Worm (Caenorhabditis elegans) whole organism, late embryonic: Measurements from ENCODE around the gene M03D4.4.

Experiments
- C38D4.7 ChIP-seq: fragments of 200-800 bp; sonication (Bioruptor generic); optimal IDR thresholded peaks from 2 replicates; lab custom pipeline; 2018; ENCODE audit warnings: mild to moderate bottlenecking, missing genetic modification characterization, moderate library complexity, missing compliant biosample characterization
- K02D7.2 ChIP-seq: sonication (generic microtip); optimal IDR thresholded peaks from 2 replicates; lab custom pipeline; 2017; ENCODE audit warnings: mild to moderate bottlenecking, missing genetic modification characterization, missing compliant biosample characterization
- ahr-1 ChIP-seq: sonication (generic microtip); optimal IDR thresholded peaks from 2 replicates; lab custom pipeline; 2016; ENCODE audit warnings: missing genetic modification characterization, missing compliant biosample characterization
- ama-1 ChIP-seq: fragments of 150-350 bp; optimal IDR thresholded peaks from 2 replicates; lab custom pipeline; 2014
- ceh-48 ChIP-seq: sonication (generic microtip); optimal IDR thresholded peaks from 2 replicates; lab custom pipeline; 2016; ENCODE audit warnings: missing genetic modification characterization, inconsistent platforms, missing compliant biosample characterization
- dmd-4 ChIP-seq: sonication (generic microtip); optimal IDR thresholded peaks from 2 replicates; lab custom pipeline; 2016; ENCODE audit warnings: borderline replicate concordance, missing genetic modification characterization, missing compliant biosample characterization

DNA sequence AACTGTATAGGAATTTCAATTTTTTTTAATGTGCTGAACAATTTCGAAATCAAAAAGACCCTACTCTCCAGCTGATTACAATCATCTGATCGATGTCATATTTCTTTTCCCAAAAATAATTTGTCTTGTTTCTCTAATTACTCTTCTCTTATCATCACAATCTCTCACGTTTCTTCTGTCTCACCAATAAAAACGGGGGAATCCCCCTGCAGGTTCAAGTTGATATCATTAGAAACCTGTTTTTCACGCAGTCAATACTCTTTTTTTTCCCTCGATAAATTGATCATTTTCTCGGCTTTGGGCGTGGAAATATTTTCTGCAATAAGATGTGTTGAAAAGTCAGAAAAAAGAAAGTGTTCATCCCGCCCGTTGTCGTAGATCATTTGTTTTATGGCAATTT, 27.3 kb downstream of the M03D4.4 start:
- no peak for TF ChIP-seq C38D4.7 (GFP tag; lab: Kevin White, UChicago)
- TF ChIP-seq K02D7.2 (tag; lab: Kevin White, UChicago): no peak
- TF ChIP-seq ahr-1 (tag; lab: Kevin White, UChicago): no peak
- no peak for TF ChIP-seq ama-1 (lab: Kevin White, UChicago)
- TF ChIP-seq ceh-48 (tag; lab: Kevin White, UChicago): no peak
- TF ChIP-seq dmd-4 (tag; lab: Kevin White, UChicago): no peak
